Worm (Caenorhabditis elegans): Measurements from ENCODE around the gene bath-39.

Gene bath-39

DNA sequence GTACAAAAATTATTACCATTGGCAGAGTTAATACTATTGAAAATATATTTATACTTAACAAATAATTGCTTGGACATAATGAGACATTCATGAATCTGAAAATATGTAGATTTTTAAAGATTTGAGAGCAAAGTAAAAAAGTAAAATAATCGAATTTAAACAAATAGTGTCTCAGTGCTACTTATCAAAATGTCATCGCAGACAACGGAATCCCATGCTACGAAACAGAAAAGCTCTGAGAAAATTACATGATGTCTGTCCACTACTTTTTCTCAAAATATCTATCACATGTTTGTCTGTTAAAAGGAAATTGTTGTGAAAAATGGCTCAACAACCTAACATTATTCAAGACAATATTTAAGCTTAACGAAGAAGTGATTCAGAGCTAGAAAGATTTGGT is 25.1 kb downstream of the bath-39 start, which contains the start of gene T10G3.4:
Gene T10G3.4 (minus strand): TSS at position 101 of the 400 bp plus-strand sequence.
- TF ChIP-seq ceh-13 (GFP tag; optimal IDR thresholded peaks at IDR 0.05) = no peak

DNA sequence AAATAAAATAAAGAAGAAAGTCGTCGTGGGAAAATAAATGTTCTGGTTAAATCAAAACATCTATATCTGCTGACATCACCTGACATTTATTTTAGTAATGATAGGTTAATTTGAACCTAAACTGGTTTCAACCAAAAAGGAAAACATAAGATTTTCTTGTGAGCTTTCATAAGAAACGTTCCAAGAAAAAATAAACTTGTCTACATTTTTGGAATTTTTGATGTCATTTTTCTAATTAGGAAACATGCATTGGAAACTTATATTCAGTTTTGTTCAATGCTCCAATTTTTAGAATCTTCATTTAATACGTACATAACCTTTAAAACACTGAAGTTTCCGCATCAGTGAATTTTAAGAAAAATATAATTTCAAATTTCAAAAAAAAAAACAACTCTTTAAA is 26.5 kb downstream of the bath-39 start:
- TF ChIP-seq ets-7 (tag; optimal IDR thresholded peaks at IDR 0.05) (no peak), tbx-11 (GFP tag; IDR thresholded peaks at IDR 0.05) (no peak), hnd-1 (tag; optimal IDR thresholded peaks at IDR 0.05) (no peak), scrt-1 (GFP tag; IDR thresholded peaks at IDR 0.05) (no peak), flt-1 (GFP tag; IDR thresholded peaks at IDR 0.05) (no peak), ama-1 (optimal IDR thresholded peaks at IDR 0.05) (no peak), hmbx-1 (tag; optimal IDR thresholded peaks at IDR 0.05) (no peak), tra-4 (tag; optimal IDR thresholded peaks at IDR 0.05) (no peak), ceh-36 (tag; optimal IDR thresholded peaks at IDR 0.05) (no peak), F13C5.2 (tag; optimal IDR thresholded peaks at IDR 0.05) (no peak), hmg-4 (GFP tag; optimal IDR thresholded peaks at IDR 0.05) (no peak), B0310.2 (tag; optimal IDR thresholded peaks at IDR 0.05) (no peak), sea-1 (GFP tag; conservative IDR thresholded peaks at IDR 0.05) (no peak), tbx-37 (GFP tag; conservative IDR thresholded peaks at IDR 0.05) (no peak), aly-1 (tag; optimal IDR thresholded peaks at IDR 0.05) (no peak), pes-1 (GFP tag; IDR thresholded peaks at IDR 0.05) (no peak), ceh-13 (GFP tag; optimal IDR thresholded peaks at IDR 0.05) (no peak)

DNA sequence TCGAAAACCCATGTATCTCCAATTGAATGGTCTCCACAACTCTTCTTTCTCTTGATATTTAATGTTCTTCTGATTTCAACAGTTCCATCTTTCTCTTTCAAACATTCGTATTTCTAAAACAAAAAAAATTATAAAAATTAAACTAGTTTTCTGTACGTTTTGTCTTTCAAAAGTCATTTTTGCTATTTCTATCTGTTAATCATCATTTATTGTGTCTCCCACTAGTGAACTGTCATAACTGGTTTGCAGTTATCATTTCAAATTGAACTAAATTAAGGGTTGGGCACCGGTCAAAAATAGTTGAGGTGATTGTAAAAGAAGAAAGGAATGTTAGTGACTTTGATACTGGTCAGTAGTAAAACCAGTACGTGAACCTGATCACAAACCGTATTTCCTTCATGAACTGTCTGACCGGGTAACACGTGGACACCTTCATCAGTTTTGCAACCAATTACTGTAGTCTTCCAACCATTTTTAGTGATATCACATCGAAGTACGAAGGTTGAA is 29.1 kb downstream of the bath-39 start:
- no peak for TF ChIP-seq ets-7 (tag; optimal IDR thresholded peaks at IDR 0.05)

DNA sequence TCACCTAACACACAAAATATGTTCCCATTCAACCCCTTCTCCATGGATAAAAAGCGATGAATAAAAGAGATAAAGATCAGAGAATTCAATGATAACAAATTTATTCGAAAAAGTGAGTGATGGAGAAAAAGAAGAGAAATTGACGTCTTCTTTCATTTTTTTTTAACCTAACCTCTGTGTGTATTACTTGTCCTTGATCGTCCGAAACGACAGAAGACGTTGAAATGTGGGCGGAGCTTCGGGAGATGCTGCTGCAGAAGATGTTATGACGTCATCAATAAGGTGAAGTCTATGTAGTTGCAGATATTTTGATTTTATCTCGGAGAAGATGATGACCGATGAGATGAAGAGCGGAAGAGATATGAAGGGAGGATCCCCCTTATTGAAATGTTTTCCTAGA is 30.6 kb downstream of the bath-39 start, which contains the start of gene T10G3.3:
Gene T10G3.3 (minus strand): TSS at position 370 of the 400 bp plus-strand sequence.
- TF ChIP-seq ceh-36 (tag; optimal IDR thresholded peaks at IDR 0.05) (no peak), sea-1 (GFP tag; conservative IDR thresholded peaks at IDR 0.05) (no peak), tbx-11 (GFP tag; IDR thresholded peaks at IDR 0.05) (no peak), ceh-13 (GFP tag; optimal IDR thresholded peaks at IDR 0.05) (no peak), scrt-1 (GFP tag; IDR thresholded peaks at IDR 0.05) (no peak), ama-1 (optimal IDR thresholded peaks at IDR 0.05) (no peak), hnd-1 (tag; optimal IDR thresholded peaks at IDR 0.05) (no peak), flt-1 (GFP tag; IDR thresholded peaks at IDR 0.05) (no peak), tra-4 (tag; optimal IDR thresholded peaks at IDR 0.05) (no peak), pes-1 (GFP tag; IDR thresholded peaks at IDR 0.05) (no peak)

DNA sequence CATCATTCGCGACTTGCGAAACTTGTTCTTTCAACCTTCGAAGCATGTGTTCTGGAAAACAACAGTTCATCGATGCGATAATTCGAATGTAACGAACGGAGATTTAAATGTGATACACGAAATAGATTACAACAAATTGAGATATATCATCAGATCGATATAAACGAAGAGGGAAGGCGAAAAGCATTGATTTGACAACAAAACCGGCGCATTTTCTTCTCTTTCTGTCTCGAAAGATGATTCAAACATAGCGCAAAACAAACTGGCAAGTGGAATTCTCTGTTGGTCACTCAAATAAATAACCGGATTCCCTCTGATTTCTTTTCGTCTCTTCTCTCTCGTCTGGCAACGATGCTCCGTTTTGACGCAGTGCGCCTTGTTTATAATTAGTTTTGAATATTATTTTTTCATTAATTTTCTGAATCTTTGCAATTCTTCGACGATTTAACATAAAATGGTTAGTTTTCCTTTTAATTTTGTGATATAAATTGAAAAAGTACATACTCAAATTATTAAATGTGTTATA is 38.1 kb downstream of the bath-39 start, which contains the start of the genes eea-1 and gut-2:
Gene eea-1 (minus strand): TSS at position 51 of the 526 bp plus-strand sequence.
Gene gut-2 (plus strand): TSS at position 369 of the 526 bp plus-strand sequence.
- TF ChIP-seq F13C5.2 (tag; optimal IDR thresholded peaks at IDR 0.05) = peak; percentile 66
- no peak for TF ChIP-seq flt-1 (GFP tag; IDR thresholded peaks at IDR 0.05)

DNA sequence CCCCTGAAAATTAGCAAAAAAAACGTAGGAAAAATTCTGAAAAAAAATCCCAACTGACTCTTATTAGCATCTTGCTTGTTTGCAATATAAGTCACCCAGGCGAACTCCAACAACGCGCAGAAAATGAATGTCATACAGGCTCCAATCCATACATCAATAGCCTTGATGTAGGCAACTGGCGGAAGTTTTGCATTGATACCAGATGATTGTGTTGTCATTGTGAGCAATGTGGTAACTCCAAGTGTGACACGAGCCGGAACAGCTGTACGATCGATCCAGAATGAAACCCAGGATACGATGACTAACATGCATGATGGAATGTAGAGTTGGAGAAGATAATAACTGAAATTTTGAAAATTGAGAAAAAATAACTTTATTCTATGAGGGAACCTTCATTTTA is 40.0 kb downstream of the bath-39 start:
- TF ChIP-seq pes-1 (GFP tag; IDR thresholded peaks at IDR 0.05) = no peak
- no peak for TF ChIP-seq sea-1 (GFP tag; conservative IDR thresholded peaks at IDR 0.05)
- no peak for TF ChIP-seq scrt-1 (GFP tag; IDR thresholded peaks at IDR 0.05)
- TF ChIP-seq tbx-37 (GFP tag; conservative IDR thresholded peaks at IDR 0.05) = no peak
- TF ChIP-seq aly-1 (tag; optimal IDR thresholded peaks at IDR 0.05) = no peak
- no peak for TF ChIP-seq tbx-11 (GFP tag; IDR thresholded peaks at IDR 0.05)
- no peak for TF ChIP-seq ceh-13 (GFP tag; optimal IDR thresholded peaks at IDR 0.05)
- no peak for TF ChIP-seq flt-1 (GFP tag; IDR thresholded peaks at IDR 0.05)
- no peak for TF ChIP-seq tra-4 (tag; optimal IDR thresholded peaks at IDR 0.05)
- no peak for TF ChIP-seq F13C5.2 (tag; optimal IDR thresholded peaks at IDR 0.05)
- TF ChIP-seq ceh-36 (tag; optimal IDR thresholded peaks at IDR 0.05) = no peak
- no peak for TF ChIP-seq ets-7 (tag; optimal IDR thresholded peaks at IDR 0.05)
- no peak for TF ChIP-seq hmbx-1 (tag; optimal IDR thresholded peaks at IDR 0.05)
- TF ChIP-seq ama-1 (optimal IDR thresholded peaks at IDR 0.05) = no peak
- TF ChIP-seq hnd-1 (tag; optimal IDR thresholded peaks at IDR 0.05) = no peak
- no peak for TF ChIP-seq B0310.2 (tag; optimal IDR thresholded peaks at IDR 0.05)
- TF ChIP-seq hmg-4 (GFP tag; optimal IDR thresholded peaks at IDR 0.05) = no peak

DNA sequence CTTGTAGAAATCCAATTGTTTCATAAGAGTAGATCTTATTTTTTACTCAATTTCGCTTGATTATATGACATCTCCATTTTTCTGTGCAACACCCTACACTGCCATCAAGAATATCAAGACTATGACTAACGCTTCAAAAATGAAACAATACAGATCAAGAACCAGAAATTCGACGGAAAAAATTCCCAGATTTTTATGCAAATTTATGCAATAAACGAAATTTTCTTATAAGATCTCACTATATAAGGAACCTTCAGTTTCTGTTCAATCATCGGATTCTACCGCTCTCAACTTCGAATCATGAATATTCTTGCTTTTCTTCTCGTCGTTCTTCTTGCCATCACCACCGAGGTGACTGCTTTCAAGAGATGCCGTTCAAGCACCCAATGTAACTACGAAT is 47.1 kb downstream of the bath-39 start, which contains the start of gene R11G10.4:
Gene R11G10.4 (plus strand): TSS at position 301 of the 400 bp plus-strand sequence.
- no peak for TF ChIP-seq pes-1 (GFP tag; IDR thresholded peaks at IDR 0.05)
- TF ChIP-seq F13C5.2 (tag; optimal IDR thresholded peaks at IDR 0.05) = no peak
- TF ChIP-seq ceh-13 (GFP tag; optimal IDR thresholded peaks at IDR 0.05) = no peak
- no peak for TF ChIP-seq flt-1 (GFP tag; IDR thresholded peaks at IDR 0.05)
- TF ChIP-seq tbx-11 (GFP tag; IDR thresholded peaks at IDR 0.05) = no peak
- TF ChIP-seq aly-1 (tag; optimal IDR thresholded peaks at IDR 0.05) = no peak
- TF ChIP-seq hnd-1 (tag; optimal IDR thresholded peaks at IDR 0.05) = no peak
- no peak for TF ChIP-seq hmbx-1 (tag; optimal IDR thresholded peaks at IDR 0.05)
- no peak for TF ChIP-seq tra-4 (tag; optimal IDR thresholded peaks at IDR 0.05)
- TF ChIP-seq ets-7 (tag; optimal IDR thresholded peaks at IDR 0.05) = no peak
- TF ChIP-seq tbx-37 (GFP tag; conservative IDR thresholded peaks at IDR 0.05) = no peak
- TF ChIP-seq ama-1 (optimal IDR thresholded peaks at IDR 0.05) = no peak
- TF ChIP-seq scrt-1 (GFP tag; IDR thresholded peaks at IDR 0.05) = no peak

All from whole organism, early embryonic.